ENCODE assay signal across 1 fruit fly cellular context in the genomic region with DNA sequence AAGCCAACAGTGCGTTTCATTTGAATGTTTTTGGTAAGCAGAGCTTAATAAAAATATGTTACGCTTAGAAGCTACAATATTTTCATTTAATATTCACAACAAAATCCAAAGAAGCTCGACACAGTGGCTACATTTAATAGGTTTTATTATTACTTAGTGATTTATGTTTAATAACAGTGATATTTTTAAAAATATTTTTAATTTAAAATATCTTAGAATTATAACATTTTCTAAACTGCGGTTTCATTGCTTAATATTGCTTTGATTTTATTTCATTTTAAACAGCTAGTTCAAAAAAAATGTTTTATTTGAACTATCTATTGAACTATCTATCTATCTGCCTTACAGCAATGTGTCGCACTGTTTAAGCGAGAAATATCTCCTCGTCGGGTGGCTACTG.
TF ChIP-seq lines count a peak whose summit lies in the region.

No protein-coding gene starts in this region.

TF ChIP-seq in whole organism, embryonic, 481 proteins besides CTCF, POLR2A, EP300 and RAD21 (continued from another document):
- TF ChIP-seq vfl (GFP tag; optimal IDR thresholded peaks at IDR 0.05; lab: Kevin White, UChicago) (no peak), CG2678 (tag; optimal IDR thresholded peaks at IDR 0.05; lab: Kevin White, UChicago) (peak; percentile 39), CG7786 (GFP tag; optimal IDR thresholded peaks at IDR 0.05; lab: Kevin White, UChicago) (no peak), Deaf1 (tag; optimal IDR thresholded peaks at IDR 0.05; lab: Kevin White, UChicago) (no peak), CG2712 (tag; optimal IDR thresholded peaks at IDR 0.05; lab: Kevin White, UChicago) (peak; percentile 45), bcd (GFP tag; optimal IDR thresholded peaks at IDR 0.05; lab: Kevin White, UChicago) (no peak), Dref (GFP tag; IDR thresholded peaks at IDR 0.05; lab: Robert Waterston, UW) (no peak), wdn (GFP tag; IDR thresholded peaks at IDR 0.05; lab: Robert Waterston, UW) (no peak), CG3407 (GFP tag; optimal IDR thresholded peaks at IDR 0.05; lab: Kevin White, UChicago) (no peak), danr (GFP tag; IDR thresholded peaks at IDR 0.05; lab: Robert Waterston, UW) (no peak), CG3281 (GFP tag; optimal IDR thresholded peaks at IDR 0.05; lab: Kevin White, UChicago) (no peak), Asciz (GFP tag; optimal IDR thresholded peaks at IDR 0.05; lab: Kevin White, UChicago) (peak; percentile 24), Hr51 (GFP tag; optimal IDR thresholded peaks at IDR 0.05; lab: Kevin White, UChicago) (no peak), Antp (GFP tag; optimal IDR thresholded peaks at IDR 0.05; lab: Kevin White, UChicago) (no peak), p53 (GFP tag; optimal IDR thresholded peaks at IDR 0.05; lab: Kevin White, UChicago) (no peak), Eip74EF (GFP tag; optimal IDR thresholded peaks at IDR 0.05; lab: Kevin White, UChicago) (peak in 1 of 2 experiments; percentile 13), CG10147 (GFP tag; optimal IDR thresholded peaks at IDR 0.05; lab: Kevin White, UChicago) (no peak), Dfd (GFP tag; optimal IDR thresholded peaks at IDR 0.05; lab: Kevin White, UChicago) (no peak), CG4854 (GFP tag; optimal IDR thresholded peaks at IDR 0.05; lab: Kevin White, UChicago) (no peak), CG1233 (GFP tag; optimal IDR thresholded peaks at IDR 0.05; lab: Kevin White, UChicago) (no peak), repo (GFP tag; optimal IDR thresholded peaks at IDR 0.05; lab: Kevin White, UChicago) (no peak), HHEX (GFP tag; optimal IDR thresholded peaks at IDR 0.05; lab: Kevin White, UChicago) (no peak), h (optimal IDR thresholded peaks at IDR 0.05; lab: Kevin White, UChicago) (no peak), CG5953 (GFP tag; IDR thresholded peaks at IDR 0.05; lab: Robert Waterston, UW) (no peak), CG17829 (tag; optimal IDR thresholded peaks at IDR 0.05; lab: Kevin White, UChicago) (peak; percentile 8), CG1024 (GFP tag; IDR thresholded peaks at IDR 0.05; lab: Robert Waterston, UW) (no peak), CG17361 (GFP tag; IDR thresholded peaks at IDR 0.05; lab: Robert Waterston, UW) (peak; percentile 55; the same call in 1 of the 3 replicates), stc (GFP tag; IDR thresholded peaks at IDR 0.05; lab: Robert Waterston, UW) (no peak), al (GFP tag; IDR thresholded peaks at IDR 0.05; lab: Robert Waterston, UW) (no peak), gfzf (GFP tag; optimal IDR thresholded peaks at IDR 0.05; lab: Kevin White, UChicago) (no peak), ATbp (GFP tag; optimal IDR thresholded peaks at IDR 0.05; lab: Kevin White, UChicago) (peak; percentile 16), gem (tag; optimal IDR thresholded peaks at IDR 0.05; lab: Kevin White, UChicago) (peak; percentile 27), run (tag; optimal IDR thresholded peaks at IDR 0.05; lab: Kevin White, UChicago) (no peak), dysf (GFP tag; IDR thresholded peaks at IDR 0.05; lab: Robert Waterston, UW) (no peak), zen2 (GFP tag; IDR thresholded peaks at IDR 0.05; lab: Robert Waterston, UW; ENCODE audit: partially characterized antibody) (no peak), pnt (GFP tag; optimal IDR thresholded peaks at IDR 0.05; lab: Kevin White, UChicago) (no peak), CG11723 (GFP tag; optimal IDR thresholded peaks at IDR 0.05; lab: Kevin White, UChicago) (no peak), CG7839 (tag; optimal IDR thresholded peaks at IDR 0.05; lab: Kevin White, UChicago) (peak; percentile 23), Ets65A (GFP tag; lab: Kevin White, UChicago) (no peak), nmo (GFP tag; optimal IDR thresholded peaks at IDR 0.05; lab: Kevin White, UChicago) (peak; percentile 43), lov (optimal IDR thresholded peaks at IDR 0.05; lab: Kevin White, UChicago) (no peak), lov (GFP tag; IDR thresholded peaks at IDR 0.05; lab: Robert Waterston, UW) (no peak), CG6813 (GFP tag; optimal IDR thresholded peaks at IDR 0.05; lab: Kevin White, UChicago) (no peak), crc (GFP tag; optimal IDR thresholded peaks at IDR 0.05; lab: Kevin White, UChicago) (no peak), tll (GFP tag; optimal IDR thresholded peaks at IDR 0.05; lab: Kevin White, UChicago) (no peak), Neu2 (GFP tag; optimal IDR thresholded peaks at IDR 0.05; lab: Kevin White, UChicago; ENCODE audit: borderline replicate concordance) (no peak), fd3F (GFP tag; optimal IDR thresholded peaks at IDR 0.05; lab: Kevin White, UChicago) (no peak), Side (GFP tag; optimal IDR thresholded peaks at IDR 0.05; lab: Kevin White, UChicago) (no peak), phol (tag; optimal IDR thresholded peaks at IDR 0.05; lab: Kevin White, UChicago) (peak; percentile 19), CG30431 (GFP tag; optimal IDR thresholded peaks at IDR 0.05; lab: Kevin White, UChicago) (no peak), CG13424 (tag; optimal IDR thresholded peaks at IDR 0.05; lab: Kevin White, UChicago) (no peak), CG18262 (tag; optimal IDR thresholded peaks at IDR 0.05; lab: Kevin White, UChicago) (peak; percentile 58), CG6791 (GFP tag; IDR thresholded peaks at IDR 0.05; lab: Robert Waterston, UW; ENCODE audit: partially characterized antibody) (no peak), CG11695 (GFP tag; IDR thresholded peaks at IDR 0.05; lab: Robert Waterston, UW) (peak; percentile 53; the same call in 2 of the 3 replicates), NC2α (GFP tag; optimal IDR thresholded peaks at IDR 0.05; lab: Kevin White, UChicago) (no peak), HLH3B (GFP tag; IDR thresholded peaks at IDR 0.05; lab: Robert Waterston, UW) (no peak), D19A (tag; optimal IDR thresholded peaks at IDR 0.05; lab: Kevin White, UChicago) (no peak), fu2 (GFP tag; optimal IDR thresholded peaks at IDR 0.05; lab: Kevin White, UChicago) (no peak), fru (optimal IDR thresholded peaks at IDR 0.05; lab: Kevin White, UChicago) (no peak), pita (GFP tag; optimal IDR thresholded peaks at IDR 0.05; lab: Kevin White, UChicago) (no peak), insv (GFP tag; optimal IDR thresholded peaks at IDR 0.05; lab: Kevin White, UChicago) (no peak), Adf1 (GFP tag; IDR thresholded peaks at IDR 0.05; lab: Robert Waterston, UW) (no peak), da (GFP tag; optimal IDR thresholded peaks at IDR 0.05; lab: Kevin White, UChicago) (no peak), rib (GFP tag; IDR thresholded peaks at IDR 0.05; lab: Robert Waterston, UW) (no peak), grn (GFP tag; optimal IDR thresholded peaks at IDR 0.05; lab: Kevin White, UChicago) (no peak), Oli (tag; optimal IDR thresholded peaks at IDR 0.05; lab: Kevin White, UChicago) (no peak), Hr78 (GFP tag; optimal IDR thresholded peaks at IDR 0.05; lab: Kevin White, UChicago) (no peak), CG3847 (GFP tag; IDR thresholded peaks at IDR 0.05; lab: Robert Waterston, UW) (no peak), Hr39 (optimal IDR thresholded peaks at IDR 0.05; lab: Kevin White, UChicago) (no peak), Gug (GFP tag; IDR thresholded peaks at IDR 0.05; lab: Robert Waterston, UW) (no peak), Spps (tag; optimal IDR thresholded peaks at IDR 0.05; lab: Kevin White, UChicago) (no peak), CG11504 (tag; optimal IDR thresholded peaks at IDR 0.05; lab: Kevin White, UChicago) (peak; percentile 22), CG4328 (GFP tag; optimal IDR thresholded peaks at IDR 0.05; lab: Kevin White, UChicago) (no peak), CG5180 (GFP tag; optimal IDR thresholded peaks at IDR 0.05; lab: Kevin White, UChicago) (no peak), CG5245 (GFP tag; optimal IDR thresholded peaks at IDR 0.05; lab: Kevin White, UChicago) (no peak), vvl (GFP tag; IDR thresholded peaks at IDR 0.05; lab: Robert Waterston, UW) (no peak), CG9437 (GFP tag; optimal IDR thresholded peaks at IDR 0.05; lab: Kevin White, UChicago) (no peak), CG6765 (GFP tag; optimal IDR thresholded peaks at IDR 0.05; lab: Kevin White, UChicago) (no peak), Scr (GFP tag; IDR thresholded peaks at IDR 0.05; lab: Robert Waterston, UW; ENCODE audit: partially characterized antibody) (no peak), Sox100B (GFP tag; optimal IDR thresholded peaks at IDR 0.05; lab: Kevin White, UChicago) (peak; percentile 18), CG4617 (GFP tag; optimal IDR thresholded peaks at IDR 0.05; lab: Kevin White, UChicago; ENCODE audit: borderline replicate concordance) (no peak), CG14050 (GFP tag; IDR thresholded peaks at IDR 0.05; lab: Robert Waterston, UW) (no peak), br (optimal IDR thresholded peaks at IDR 0.05; lab: Kevin White, UChicago) (no peak), CG15073 (GFP tag; optimal IDR thresholded peaks at IDR 0.05; lab: Kevin White, UChicago) (no peak), tx (GFP tag; optimal IDR thresholded peaks at IDR 0.05; lab: Kevin White, UChicago) (no peak), CG14860 (GFP tag; IDR thresholded peaks at IDR 0.05; lab: Robert Waterston, UW; ENCODE audit: partially characterized antibody) (no peak), CG9727 (GFP tag; optimal IDR thresholded peaks at IDR 0.05; lab: Kevin White, UChicago) (no peak), CG12659 (GFP tag; optimal IDR thresholded peaks at IDR 0.05; lab: Kevin White, UChicago) (no peak), Sox102F (GFP tag; optimal IDR thresholded peaks at IDR 0.05; lab: Kevin White, UChicago) (peak; percentile 26), cwo (GFP tag; optimal IDR thresholded peaks at IDR 0.05; lab: Kevin White, UChicago) (no peak), fd102C (GFP tag; optimal IDR thresholded peaks at IDR 0.05; lab: Kevin White, UChicago) (no peak), CG10979 (tag; optimal IDR thresholded peaks at IDR 0.05; lab: Kevin White, UChicago) (peak; percentile 39), Elba2 (GFP tag; optimal IDR thresholded peaks at IDR 0.05; lab: Kevin White, UChicago) (no peak), Ssrp (tag; optimal IDR thresholded peaks at IDR 0.05; lab: Kevin White, UChicago) (no peak), HLH4C (GFP tag; IDR thresholded peaks at IDR 0.05; lab: Robert Waterston, UW; ENCODE audit: partially characterized antibody) (no peak), ase (GFP tag; IDR thresholded peaks at IDR 0.05; lab: Robert Waterston, UW) (no peak)
